Fruit fly (Drosophila melanogaster): ENCODE data around the gene CG10749.
A peak's percentile ranks its signal among the peaks of the same experiment; 100 is the strongest.

CG10749 gene

dm6 chr3L:13017803-13018324 lies 45.6 kb downstream of the CG10749 start, which contains the start of the genes mRpL20 and Icmt (continued):
- TF ChIP-seq pnt (GFP tag; optimal IDR thresholded peaks at IDR 0.05) (peak; percentile 33), CG7271 (tag; optimal IDR thresholded peaks at IDR 0.05) (peak; percentile 71), gsb-n (tag; optimal IDR thresholded peaks at IDR 0.05) (peak; percentile 96), ash1 (GFP tag; optimal IDR thresholded peaks at IDR 0.05) (no peak), CG11085 (GFP tag; IDR thresholded peaks at IDR 0.05) (peak; percentile 94), lola (GFP tag; optimal IDR thresholded peaks at IDR 0.05) (peak in 1 of 3 experiments; percentile 85), wek (GFP tag; optimal IDR thresholded peaks at IDR 0.05) (peak; percentile 63), CG10462 (GFP tag; optimal IDR thresholded peaks at IDR 0.05) (peak; percentile 75), sens-2 (GFP tag; IDR thresholded peaks at IDR 0.05) (peak; percentile 80), gfzf (GFP tag; optimal IDR thresholded peaks at IDR 0.05) (no peak), Adf1 (GFP tag; IDR thresholded peaks at IDR 0.05) (peak; percentile 82), cato (GFP tag; optimal IDR thresholded peaks at IDR 0.05; ENCODE audit: borderline replicate concordance) (peak; percentile 78), CG4617 (GFP tag; optimal IDR thresholded peaks at IDR 0.05; ENCODE audit: borderline replicate concordance) (peak; percentile 54), yki (optimal IDR thresholded peaks at IDR 0.05) (no peak), CG11504 (tag; optimal IDR thresholded peaks at IDR 0.05) (peak; percentile 91), rib (GFP tag; IDR thresholded peaks at IDR 0.05) (peak; percentile 93), CG14965 (GFP tag; optimal IDR thresholded peaks at IDR 0.05; ENCODE audit: borderline replicate concordance) (no peak), CG10274 (GFP tag; optimal IDR thresholded peaks at IDR 0.05) (peak; percentile 52), CG13775 (GFP tag; optimal IDR thresholded peaks at IDR 0.05) (peak; percentile 89), Xbp1 (GFP tag; optimal IDR thresholded peaks at IDR 0.05) (peak; percentile 93), sima (GFP tag; optimal IDR thresholded peaks at IDR 0.05) (no peak), CG7839 (tag; optimal IDR thresholded peaks at IDR 0.05) (peak; percentile 97), CG31224 (GFP tag; IDR thresholded peaks at IDR 0.05) (peak; percentile 92), psq (GFP tag; optimal IDR thresholded peaks at IDR 0.05) (peak; percentile 78), Dp (GFP tag; optimal IDR thresholded peaks at IDR 0.05) (peak; percentile 40), E2f2 (GFP tag; IDR thresholded peaks at IDR 0.05) (peak; percentile 84), BEAF-32 (GFP tag; optimal IDR thresholded peaks at IDR 0.05) (peak; percentile 68), CG10565 (GFP tag; optimal IDR thresholded peaks at IDR 0.05) (no peak), CG14667 (GFP tag; IDR thresholded peaks at IDR 0.05) (peak; percentile 98), CG32532 (GFP tag; IDR thresholded peaks at IDR 0.05) (peak; percentile 98), grn (GFP tag; optimal IDR thresholded peaks at IDR 0.05) (no peak), toy (GFP tag; IDR thresholded peaks at IDR 0.05) (peak; percentile 94), Doc2 (GFP tag; IDR thresholded peaks at IDR 0.05) (peak; percentile 78), cg (GFP tag; optimal IDR thresholded peaks at IDR 0.05) (no peak), NfI (GFP tag; optimal IDR thresholded peaks at IDR 0.05) (peak; percentile 92), esg (GFP tag; conservative IDR thresholded peaks at IDR 0.05) (peak; percentile 89), CG10321 (GFP tag; IDR thresholded peaks at IDR 0.05) (peak; percentile 74), CG14860 (GFP tag; IDR thresholded peaks at IDR 0.05; ENCODE audit: partially characterized antibody) (peak; percentile 78; the same call in 2 of the 3 replicates), Atf6 (GFP tag; IDR thresholded peaks at IDR 0.05) (peak; percentile 94), bsh (GFP tag; optimal IDR thresholded peaks at IDR 0.05) (peak; percentile 74 to 97), sna (GFP tag; IDR thresholded peaks at IDR 0.05; ENCODE audit: partially characterized antibody) (peak; percentile 73; the same call in 1 of the 2 replicates), ac (GFP tag; optimal IDR thresholded peaks at IDR 0.05) (peak; percentile 23), HLH4C (GFP tag; IDR thresholded peaks at IDR 0.05; ENCODE audit: partially characterized antibody) (peak; percentile 93), eve (GFP tag; optimal IDR thresholded peaks at IDR 0.05) (peak in 1 of 2 experiments; percentile 35), amos (GFP tag; IDR thresholded peaks at IDR 0.05; ENCODE audit: partially characterized antibody) (peak; percentile 72), tin (GFP tag; optimal IDR thresholded peaks at IDR 0.05) (peak; percentile 69), dm (GFP tag; optimal IDR thresholded peaks at IDR 0.05) (no peak), Oli (tag; optimal IDR thresholded peaks at IDR 0.05) (peak; percentile 95), pfk (GFP tag; optimal IDR thresholded peaks at IDR 0.05) (no peak)
